Worm (Caenorhabditis elegans): ENCODE measurements around the gene F46G10.2.
A peak's percentile ranks its signal among the peaks of the same experiment; 100 is the strongest.

The F46G10.2 gene

DNA sequence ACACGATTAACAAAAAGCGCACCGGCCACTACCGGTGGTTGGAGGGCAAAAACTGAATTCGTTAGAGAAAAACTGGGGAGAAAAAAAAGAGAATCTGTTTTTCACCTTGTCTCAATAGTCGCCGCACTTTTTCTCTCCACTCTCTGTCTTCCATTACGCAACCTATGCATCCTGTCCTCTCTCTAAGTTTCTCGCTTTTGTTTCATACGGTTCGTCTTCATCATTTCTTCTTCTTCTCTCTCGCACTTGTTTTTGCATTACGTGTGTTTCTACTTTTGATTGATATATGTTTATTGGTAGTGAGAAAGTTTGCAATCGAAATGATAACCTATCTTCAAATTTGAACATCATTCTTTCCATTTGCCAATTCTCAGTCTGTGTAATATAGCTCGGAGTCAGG, 2.2 kb upstream of the F46G10.2 start (continued):
- TF ChIP-seq unc-86 (tag; optimal IDR thresholded peaks at IDR 0.05) (no peak), nhr-71 (tag; optimal IDR thresholded peaks at IDR 0.05) (peak; percentile 79), ceh-90 (tag; optimal IDR thresholded peaks at IDR 0.05) (no peak), aly-2 (tag; optimal IDR thresholded peaks at IDR 0.05) (no peak), unc-62 (GFP tag; optimal IDR thresholded peaks at IDR 0.05) (no peak), xbp-1 (tag; optimal IDR thresholded peaks at IDR 0.05) (no peak), C16A3.4 (tag; optimal IDR thresholded peaks at IDR 0.05) (peak; percentile 55), vab-15 (tag; optimal IDR thresholded peaks at IDR 0.05) (peak; percentile 36), sup-37 (GFP tag; optimal IDR thresholded peaks at IDR 0.05) (no peak), irx-1 (tag; optimal IDR thresholded peaks at IDR 0.05) (no peak), lin-13 (GFP tag; optimal IDR thresholded peaks at IDR 0.05) (peak; percentile 30), ceh-88 (GFP tag; IDR thresholded peaks at IDR 0.05) (no peak), lin-15B (tag; optimal IDR thresholded peaks at IDR 0.05) (no peak), sox-4 (tag; optimal IDR thresholded peaks at IDR 0.05) (no peak), nhr-90 (tag; optimal IDR thresholded peaks at IDR 0.05; ENCODE audit: poor library complexity) (no peak), nhr-77 (tag; optimal IDR thresholded peaks at IDR 0.05) (no peak), elt-3 (tag; optimal IDR thresholded peaks at IDR 0.05) (peak in 5 of 6 experiments; percentile 57 to 90 (median 77)), tbx-2 (tag; optimal IDR thresholded peaks at IDR 0.05) (peak; percentile 23), tlp-1 (tag; optimal IDR thresholded peaks at IDR 0.05) (no peak), elt-2 (tag; optimal IDR thresholded peaks at IDR 0.05) (no peak), unc-98 (GFP tag; IDR thresholded peaks at IDR 0.05) (no peak), jun-1 (tag; optimal IDR thresholded peaks at IDR 0.05) (no peak), ztf-4 (tag; optimal IDR thresholded peaks at IDR 0.05) (peak; percentile 28), snu-23 (GFP tag; optimal IDR thresholded peaks at IDR 0.05) (peak; percentile 71), aha-1 (tag; optimal IDR thresholded peaks at IDR 0.05) (no peak), nhr-76 (tag; optimal IDR thresholded peaks at IDR 0.05) (no peak), pag-3 (tag; optimal IDR thresholded peaks at IDR 0.05; ENCODE audit: borderline replicate concordance, insufficient read depth) (no peak), pqm-1 (tag; optimal IDR thresholded peaks at IDR 0.05) (no peak), sptf-1 (tag; optimal IDR thresholded peaks at IDR 0.05) (no peak), fkh-10 (GFP tag; optimal IDR thresholded peaks at IDR 0.05) (no peak), nhr-84 (tag; optimal IDR thresholded peaks at IDR 0.05) (no peak)

DNA sequence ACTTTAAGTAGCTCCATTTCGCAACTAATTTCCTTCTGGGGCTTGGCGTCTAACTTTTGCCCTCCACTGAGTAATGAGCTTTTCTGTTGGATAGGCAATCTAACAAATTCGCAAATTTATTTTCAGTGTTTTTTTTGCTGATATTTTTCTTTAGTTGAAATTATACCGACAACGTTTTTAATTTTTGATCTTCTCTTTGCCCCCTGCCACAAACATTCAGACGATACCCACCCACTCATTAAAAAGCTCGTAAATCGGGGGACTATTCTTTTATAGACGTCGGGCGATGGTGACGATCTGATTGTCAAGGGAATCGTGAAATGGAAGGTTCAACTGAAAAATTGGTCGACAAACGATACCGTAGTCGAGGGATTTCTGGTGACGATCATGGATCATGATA, 934 bp downstream of the F46G10.2 start:
- TF ChIP-seq efl-1 (optimal IDR thresholded peaks at IDR 0.05) = no peak
- TF ChIP-seq efl-1 (GFP tag; optimal IDR thresholded peaks at IDR 0.05 in 1 of 2) = peak in 1 of 2 experiments; percentile 74
- TF ChIP-seq lin-14 (GFP tag; optimal IDR thresholded peaks at IDR 0.05) = peak; percentile 10
- TF ChIP-seq nhr-85 (tag) = peak; percentile 59
- TF ChIP-seq lsy-2 (tag; optimal IDR thresholded peaks at IDR 0.05) = no peak
- no peak for TF ChIP-seq grh-1 (GFP tag; IDR thresholded peaks at IDR 0.05)
- peak; percentile 41 for TF ChIP-seq ceh-63 (GFP tag; optimal IDR thresholded peaks at IDR 0.05)
- no peak for TF ChIP-seq sox-4 (tag; optimal IDR thresholded peaks at IDR 0.05)

- TF ChIP-seq tbx-2 (tag; optimal IDR thresholded peaks at IDR 0.05) = no peak
- no peak for TF ChIP-seq fos-1 (tag; optimal IDR thresholded peaks at IDR 0.05)
- TF ChIP-seq pag-3 (tag; optimal IDR thresholded peaks at IDR 0.05; ENCODE audit: borderline replicate concordance, insufficient read depth) = peak; percentile 30
- no peak for TF ChIP-seq zag-1 (tag; optimal IDR thresholded peaks at IDR 0.05)
- TF ChIP-seq rnt-1 (tag; optimal IDR thresholded peaks at IDR 0.05) = peak; percentile 3
- TF ChIP-seq snu-23 (GFP tag; optimal IDR thresholded peaks at IDR 0.05) = peak; percentile 12
- TF ChIP-seq nhr-20 (tag; optimal IDR thresholded peaks at IDR 0.05) = peak; percentile 42
- peak; percentile 2 for TF ChIP-seq elt-2 (tag; optimal IDR thresholded peaks at IDR 0.05)
- TF ChIP-seq nhr-90 (tag; optimal IDR thresholded peaks at IDR 0.05; ENCODE audit: poor library complexity) = peak; percentile 11
- peak; percentile 7 for TF ChIP-seq unc-130 (tag; optimal IDR thresholded peaks at IDR 0.05)
- TF ChIP-seq lin-14 (GFP tag; optimal IDR thresholded peaks at IDR 0.05) = peak; percentile 40
- TF ChIP-seq mef-2 (tag; optimal IDR thresholded peaks at IDR 0.05) = no peak
- TF ChIP-seq nhr-71 (tag; optimal IDR thresholded peaks at IDR 0.05) = peak; percentile 58
- TF ChIP-seq nhr-19 (GFP tag; conservative IDR thresholded peaks at IDR 0.05) = 0 out of 2 replicates have a peak, but pooled peaks have one; percentile 6
- peak; percentile 85 for TF ChIP-seq nhr-85 (tag)
- peak in 3 of 6 experiments; percentile 19 to 43 (median 37) for TF ChIP-seq elt-3 (tag; optimal IDR thresholded peaks at IDR 0.05)
- TF ChIP-seq C16A3.4 (tag; optimal IDR thresholded peaks at IDR 0.05) = no peak
- no peak for TF ChIP-seq ets-5 (GFP tag; IDR thresholded peaks at IDR 0.05)
- TF ChIP-seq ceh-88 (GFP tag; IDR thresholded peaks at IDR 0.05) = no peak
- peak; percentile 59 for TF ChIP-seq grh-1 (GFP tag; IDR thresholded peaks at IDR 0.05)
These were observed 1.6 kb downstream of the F46G10.2 start for ce11 chrX:13324326-13324725.

All from whole organism, L1 larva.